Worm (Caenorhabditis elegans): Measurements from ENCODE around the gene col-177.

DNA sequence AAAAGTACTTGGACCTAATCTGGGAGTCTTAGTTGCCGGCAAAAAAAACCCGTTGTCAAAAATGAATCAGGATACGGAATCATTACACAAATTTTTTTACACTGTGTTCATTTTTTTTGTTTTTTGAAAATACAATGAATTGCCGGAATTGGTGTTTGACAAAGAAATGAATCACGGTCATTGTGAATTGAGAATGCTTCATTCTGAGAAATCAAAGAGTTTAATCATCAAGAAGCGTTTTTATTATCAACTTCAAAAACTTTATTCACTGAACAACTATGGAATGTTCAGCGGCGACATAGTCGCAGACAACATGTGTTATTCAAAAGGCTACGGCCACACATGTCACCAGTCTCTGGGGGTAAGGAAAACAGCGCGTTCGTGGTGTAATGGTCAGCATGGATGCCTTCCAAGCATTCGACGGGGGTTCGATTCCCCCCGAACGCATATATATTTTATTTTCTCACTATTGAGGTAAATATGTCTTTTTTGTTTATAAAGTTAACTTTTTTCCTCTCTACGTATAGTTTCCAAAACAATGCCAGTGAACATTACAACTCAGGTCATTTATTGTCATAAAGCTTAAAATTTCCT, 38.1 kb downstream of the col-177 start, which contains the start of gene nas-10:
- no peak for TF ChIP-seq aha-1 (tag; optimal IDR thresholded peaks at IDR 0.05)
- TF ChIP-seq unc-130 (tag; optimal IDR thresholded peaks at IDR 0.05) = peak; percentile 25
- TF ChIP-seq elt-3 (tag; optimal IDR thresholded peaks at IDR 0.05) = peak in 1 of 6 experiments; percentile 18
